Fruit fly (Drosophila melanogaster) whole organism, prepupa: Measurements from ENCODE around the gene Atx2.

Source experiments
- CG10669 ChIP-seq: fragments of 200-800 bp; sonication (Bioruptor generic); optimal IDR thresholded peaks from 3 replicates; lab custom pipeline; 2018; ENCODE audit warnings: missing biosample characterization, mild to moderate bottlenecking, missing genetic modification characterization, moderate library complexity
- CG11294 ChIP-seq: fragments of 200-800 bp; sonication (Bioruptor generic); IDR thresholded peaks from 2 replicates; pipeline ENCODE4 v1.3.6; 2022; ENCODE audit warnings: missing biosample characterization, missing genetic modification characterization
- CG11762 ChIP-seq: fragments of 200-800 bp; sonication (Bioruptor generic); optimal IDR thresholded peaks from 3 replicates; lab custom pipeline; 2016; ENCODE audit warnings: missing biosample characterization, missing genetic modification characterization; ENCODE audit not compliant: insufficient read depth
- CG15336 ChIP-seq: fragments of 200-800 bp; sonication (Bioruptor generic); IDR thresholded peaks from 2 replicates; pipeline ENCODE4 v1.3.6; 2022; ENCODE audit warnings: missing biosample characterization, missing genetic modification characterization
- CG3032 ChIP-seq: fragments of 200-800 bp; optimal IDR thresholded peaks from 2 replicates; lab custom pipeline; 2019; ENCODE audit warnings: missing biosample characterization, mild to moderate bottlenecking, missing genetic modification characterization, moderate library complexity
- CG31627 ChIP-seq: fragments of 200-800 bp; sonication (Bioruptor generic); optimal IDR thresholded peaks from 3 replicates; lab custom pipeline; 2016; ENCODE audit warnings: missing biosample characterization, missing genetic modification characterization
- CG32006 ChIP-seq: fragments of 200-800 bp; sonication (Bioruptor generic); optimal IDR thresholded peaks from 3 replicates; lab custom pipeline; 2017; ENCODE audit warnings: missing biosample characterization, mild to moderate bottlenecking, missing genetic modification characterization
- CG34406 ChIP-seq: fragments of 200-800 bp; sonication (Bioruptor generic); optimal IDR thresholded peaks from 3 replicates; lab custom pipeline; 2016; ENCODE audit warnings: missing biosample characterization, missing genetic modification characterization
- CG3919 ChIP-seq: fragments of 200-800 bp; sonication (Bioruptor generic); optimal IDR thresholded peaks from 3 replicates; lab custom pipeline; 2016; ENCODE audit warnings: missing biosample characterization, missing genetic modification characterization
- CG4318 ChIP-seq: fragments of 200-800 bp; sonication (Bioruptor generic); optimal IDR thresholded peaks from 3 replicates; lab custom pipeline; 2017; ENCODE audit warnings: missing biosample characterization, mild to moderate bottlenecking, missing genetic modification characterization
- CG6163 ChIP-seq: fragments of 200-800 bp; sonication (Bioruptor generic); IDR thresholded peaks from 3 replicates; pipeline ENCODE4 v1.3.6; 2022; ENCODE audit warnings: missing biosample characterization, missing genetic modification characterization
- CG6808 ChIP-seq: fragments of 200-800 bp; sonication (Bioruptor generic); optimal IDR thresholded peaks from 3 replicates; lab custom pipeline; 2017; ENCODE audit warnings: missing biosample characterization, missing genetic modification characterization, mild to moderate bottlenecking, moderate library complexity, missing genetic modification reagents
- CG8119 ChIP-seq: fragments of 200-800 bp; sonication (Bioruptor generic); IDR thresholded peaks from 3 replicates; pipeline ENCODE4 v1.3.6; 2022; ENCODE audit warnings: missing biosample characterization, missing genetic modification characterization
- CG8632 ChIP-seq: fragments of 200-800 bp; sonication (Bioruptor generic); optimal IDR thresholded peaks from 3 replicates; lab custom pipeline; 2016; ENCODE audit warnings: missing biosample characterization, missing genetic modification characterization
- CG9139 ChIP-seq: fragments of 200-800 bp; sonication (Bioruptor generic); optimal IDR thresholded peaks from 3 replicates; lab custom pipeline; 2017; ENCODE audit warnings: missing biosample characterization, mild to moderate bottlenecking, missing genetic modification characterization
- Eip75B ChIP-seq: fragments of 200-800 bp; sonication (Bioruptor generic); optimal IDR thresholded peaks from 3 replicates; lab custom pipeline; 2016; ENCODE audit warnings: missing biosample characterization, missing genetic modification characterization
- Ets96B ChIP-seq: fragments of 200-800 bp; optimal IDR thresholded peaks from 2 replicates; lab custom pipeline; 2019; ENCODE audit warnings: missing biosample characterization, mild to moderate bottlenecking, missing genetic modification characterization, moderate library complexity
- Hr38 ChIP-seq: sonication (Bioruptor generic); optimal IDR thresholded peaks from 2 replicates; lab custom pipeline; 2016; ENCODE audit warnings: missing biosample characterization, missing genetic modification characterization
- Hr39 ChIP-seq: fragments of 200-800 bp; sonication (Bioruptor generic); optimal IDR thresholded peaks from 2 replicates; lab custom pipeline; 2016; ENCODE audit warnings: missing biosample characterization, missing genetic modification characterization
- Hr4 ChIP-seq: fragments of 200-800 bp; sonication (Bioruptor generic); optimal IDR thresholded peaks from 3 replicates; lab custom pipeline; 2016; ENCODE audit warnings: missing biosample characterization, missing genetic modification characterization
- Lpt ChIP-seq: fragments of 200-800 bp; sonication (Bioruptor generic); optimal IDR thresholded peaks from 3 replicates; lab custom pipeline; 2016; ENCODE audit warnings: missing biosample characterization, missing genetic modification characterization
- OdsH ChIP-seq: fragments of 200-800 bp; sonication (Bioruptor generic); optimal IDR thresholded peaks from 3 replicates; lab custom pipeline; 2016; ENCODE audit warnings: missing biosample characterization, missing genetic modification characterization
- Sox14 ChIP-seq: fragments of 200-800 bp; sonication (Bioruptor generic); optimal IDR thresholded peaks from 3 replicates; lab custom pipeline; 2016; ENCODE audit warnings: missing biosample characterization, missing genetic modification characterization
- achi ChIP-seq: fragments of 200-800 bp; sonication (Bioruptor generic); optimal IDR thresholded peaks from 3 replicates; lab custom pipeline; 2016; ENCODE audit warnings: missing biosample characterization, missing genetic modification characterization
- dac ChIP-seq: fragments of 200-800 bp; sonication (Bioruptor generic); optimal IDR thresholded peaks from 2 replicates; lab custom pipeline; 2017; ENCODE audit warnings: missing biosample characterization, mild to moderate bottlenecking, missing genetic modification characterization
- esn ChIP-seq: fragments of 200-800 bp; sonication (Bioruptor generic); optimal IDR thresholded peaks from 2 replicates; lab custom pipeline; 2016; ENCODE audit warnings: missing biosample characterization, mild to moderate bottlenecking, missing genetic modification characterization, moderate library complexity
- fd59A ChIP-seq: fragments of 200-800 bp; sonication (Bioruptor generic); optimal IDR thresholded peaks from 2 replicates; lab custom pipeline; 2017; ENCODE audit warnings: missing biosample characterization, mild to moderate bottlenecking, missing genetic modification characterization, missing genetic modification reagents
- fd85E ChIP-seq: fragments of 200-800 bp; sonication (Bioruptor generic); optimal IDR thresholded peaks from 3 replicates; lab custom pipeline; 2016; ENCODE audit warnings: missing biosample characterization, missing genetic modification characterization
- fkh ChIP-seq: fragments of 200-800 bp; sonication (Bioruptor generic); optimal IDR thresholded peaks from 3 replicates; lab custom pipeline; 2017; ENCODE audit warnings: missing biosample characterization, mild to moderate bottlenecking, missing genetic modification characterization, moderate library complexity
- lz ChIP-seq: fragments of 200-800 bp; sonication (Bioruptor generic); optimal IDR thresholded peaks from 3 replicates; lab custom pipeline; 2016; ENCODE audit warnings: missing biosample characterization, missing genetic modification characterization
- spab ChIP-seq: fragments of 200-800 bp; sonication (Bioruptor generic); optimal IDR thresholded peaks from 2 replicates; lab custom pipeline; 2017; ENCODE audit warnings: missing biosample characterization, mild to moderate bottlenecking, missing genetic modification characterization, missing genetic modification reagents
- svp ChIP-seq: fragments of 200-800 bp; sonication (Bioruptor generic); peaks from one replicate; lab custom pipeline; 2016; ENCODE audit warnings: missing biosample characterization, missing genetic modification characterization
- topi ChIP-seq: fragments of 200-800 bp; sonication (Bioruptor generic); optimal IDR thresholded peaks from 3 replicates; lab custom pipeline; 2016; ENCODE audit warnings: missing biosample characterization, missing genetic modification characterization

Gene Atx2

DNA sequence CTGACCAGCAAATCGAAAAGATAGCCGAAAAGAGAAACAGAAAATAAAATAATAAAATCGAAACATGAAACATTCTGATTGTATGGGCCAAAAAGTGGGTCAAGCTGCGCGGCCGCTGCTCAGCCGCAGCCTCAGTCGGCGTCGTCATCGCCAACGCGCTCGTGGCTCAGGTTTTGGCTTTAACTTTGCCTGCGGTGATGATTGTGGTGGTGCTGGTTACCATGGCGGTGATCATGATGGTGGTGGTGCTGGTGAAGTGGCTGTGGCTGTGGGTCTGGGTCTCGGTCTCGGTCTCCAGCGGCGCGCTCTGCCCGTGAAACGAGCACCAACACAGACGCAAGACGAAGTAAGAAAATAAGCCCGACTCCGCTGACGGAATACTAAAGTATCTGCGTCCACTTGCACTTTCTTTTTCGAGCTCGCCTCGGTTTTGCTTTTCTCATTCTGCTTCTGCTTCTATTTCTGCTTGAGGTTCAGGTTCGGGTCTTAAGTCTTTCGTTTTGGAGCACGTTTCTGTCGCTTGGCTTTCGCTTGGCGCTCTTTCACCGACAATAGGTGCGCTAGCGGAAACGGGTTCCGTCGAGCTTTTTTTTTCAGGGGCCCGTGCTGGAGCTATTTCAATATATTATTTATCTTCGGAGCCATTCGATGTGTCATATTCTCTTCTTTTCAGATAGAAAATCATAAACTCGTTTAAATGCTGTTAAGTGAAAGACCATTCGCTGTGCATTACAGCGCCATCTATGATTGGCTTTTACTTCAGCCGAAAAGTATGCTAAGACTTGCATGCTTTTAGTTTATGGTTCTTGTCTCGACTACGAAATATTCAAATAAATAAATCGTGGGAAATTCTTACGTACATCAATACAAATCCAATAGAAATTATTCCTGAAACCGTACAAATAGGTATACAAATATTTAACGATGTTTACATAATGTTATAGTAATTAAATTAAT, 29.5 kb downstream of the Atx2 start (continued):
- TF ChIP-seq CG31627 (no peak), esn (GFP tag; lab: Kevin White, UChicago) (peak; percentile 7), Eip75B (peak; percentile 60), dac (no peak), CG11762 (GFP tag; lab: Kevin White, UChicago) (no peak), CG11294 (GFP tag; lab: Robert Waterston, UW) (peak; percentile 11; the same call in 1 of the 2 replicates), CG9139 (GFP tag; lab: Kevin White, UChicago) (no peak), Sox14 (GFP tag; lab: Kevin White, UChicago) (no peak), CG3919 (GFP tag; lab: Kevin White, UChicago) (peak; percentile 12), fkh (GFP tag; lab: Kevin White, UChicago) (no peak), Ets96B (tag; lab: Kevin White, UChicago) (no peak), CG6808 (GFP tag; lab: Kevin White, UChicago) (no peak), lz (no peak), CG4318 (no peak), Lpt (GFP tag; lab: Kevin White, UChicago) (no peak), CG32006 (no peak), CG6163 (GFP tag; lab: Robert Waterston, UW) (0 out of 3 replicates have a peak, but pooled peaks have one; percentile 39), Hr4 (GFP tag; lab: Kevin White, UChicago) (no peak), fd85E (GFP tag; lab: Kevin White, UChicago) (no peak), topi (GFP tag; lab: Kevin White, UChicago) (no peak), Hr39 (GFP tag; lab: Kevin White, UChicago) (no peak)

DNA sequence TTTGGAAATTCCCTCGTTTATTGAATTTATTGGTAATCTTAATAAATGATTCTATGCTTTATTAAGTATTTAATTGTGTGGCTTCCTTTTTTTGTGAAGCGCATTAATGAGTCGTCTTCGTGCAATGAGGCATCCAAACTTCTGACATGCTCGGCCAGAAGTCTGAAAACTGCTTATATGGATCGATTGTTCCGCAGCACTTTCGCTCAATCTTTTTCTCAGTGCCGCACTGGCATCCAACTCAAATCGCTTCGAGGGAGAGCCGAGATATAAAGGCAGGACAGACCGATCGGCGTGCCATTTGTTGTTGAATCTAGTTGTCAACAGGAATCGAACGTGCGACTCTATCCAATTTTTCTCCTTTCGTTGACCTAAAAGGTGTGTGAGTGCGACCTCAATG, 31.4 kb downstream of the Atx2 start, which contains the start of gene Act88F:
Act88F (plus strand) TSS at position 301 of the 400 bp plus-strand sequence.
- TF ChIP-seq CG34406 (GFP tag; lab: Kevin White, UChicago) (no peak), CG11762 (GFP tag; lab: Kevin White, UChicago) (no peak), CG15336 (no peak), CG32006 (no peak), Hr39 (GFP tag; lab: Kevin White, UChicago) (no peak), esn (GFP tag; lab: Kevin White, UChicago) (no peak), fd85E (GFP tag; lab: Kevin White, UChicago) (no peak), CG8632 (GFP tag; lab: Kevin White, UChicago) (no peak), CG8119 (GFP tag; lab: Robert Waterston, UW) (no peak), achi (GFP tag; lab: Kevin White, UChicago) (no peak), Hr38 (GFP tag; lab: Kevin White, UChicago) (no peak), svp (no peak), CG10669 (GFP tag; lab: Kevin White, UChicago) (no peak), CG6163 (GFP tag; lab: Robert Waterston, UW) (no peak), spab (GFP tag; lab: Kevin White, UChicago) (no peak)

DNA sequence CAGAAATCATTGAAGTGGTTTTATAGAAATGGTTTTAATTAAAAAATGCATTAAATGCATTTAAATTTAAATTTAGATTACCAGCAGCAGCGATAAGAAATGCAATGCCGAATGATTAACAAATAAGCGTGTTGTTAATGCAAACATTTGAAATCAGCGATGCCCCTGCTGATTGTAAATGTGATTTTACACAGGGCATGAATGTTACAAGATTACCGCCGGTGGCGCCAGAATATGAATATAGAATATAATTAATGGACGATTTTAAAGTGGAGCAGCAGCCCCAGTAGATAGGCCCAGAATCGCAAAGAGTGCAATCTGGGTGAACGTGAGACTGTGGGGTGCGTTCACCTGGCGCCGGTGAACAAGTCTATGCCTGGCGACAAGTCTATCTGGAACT, 37.9 kb downstream of the Atx2 start:
- peak; percentile 95 for TF ChIP-seq svp
- TF ChIP-seq CG34406 (GFP tag; lab: Kevin White, UChicago): no peak

DNA sequence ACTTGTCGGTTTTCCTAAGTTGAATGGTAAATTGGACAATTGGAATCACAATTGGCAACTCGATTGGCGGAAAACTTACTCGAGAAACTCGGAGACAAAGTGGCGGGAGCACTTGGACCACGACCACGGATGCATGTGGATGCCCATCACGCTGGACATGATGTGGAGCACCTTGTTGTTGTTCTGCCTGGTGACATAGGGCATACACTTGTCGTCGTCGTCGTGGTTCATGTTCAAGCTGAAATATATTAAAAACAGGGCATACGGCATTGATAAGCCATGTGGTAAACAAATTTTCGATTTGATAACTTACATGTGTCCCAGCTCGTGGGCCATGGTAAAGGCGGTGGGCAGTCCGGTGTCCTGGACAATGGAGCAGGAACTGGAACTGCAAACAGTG, 39.6 kb downstream of the Atx2 start:
- TF ChIP-seq svp: peak; percentile 93
- TF ChIP-seq CG3032 (tag; lab: Kevin White, UChicago): no peak
- no peak for TF ChIP-seq fd59A (GFP tag; lab: Kevin White, UChicago)
- TF ChIP-seq OdsH (GFP tag; lab: Kevin White, UChicago): no peak
